Worm (Caenorhabditis elegans) whole organism, L4/young adult: ENCODE data around the gene cft-1.

ENCODE experiments used
- W03F9.2 ChIP-seq: fragments of 150-350 bp; optimal IDR thresholded peaks from 2 replicates; lab custom pipeline; 2014; ENCODE audit warnings: missing biosample characterization, missing genetic modification characterization
- dao-5 ChIP-seq: sonication (generic microtip); optimal IDR thresholded peaks from 2 replicates; lab custom pipeline; 2016; ENCODE audit warnings: missing genotype, missing genetic modification characterization, moderate library complexity, missing compliant biosample characterization
- him-1 ChIP-seq: sonication (generic microtip); optimal IDR thresholded peaks from 2 replicates; lab custom pipeline; 2016; ENCODE audit warnings: missing genotype, missing genetic modification reagents, missing genetic modification characterization, missing compliant biosample characterization

DNA sequence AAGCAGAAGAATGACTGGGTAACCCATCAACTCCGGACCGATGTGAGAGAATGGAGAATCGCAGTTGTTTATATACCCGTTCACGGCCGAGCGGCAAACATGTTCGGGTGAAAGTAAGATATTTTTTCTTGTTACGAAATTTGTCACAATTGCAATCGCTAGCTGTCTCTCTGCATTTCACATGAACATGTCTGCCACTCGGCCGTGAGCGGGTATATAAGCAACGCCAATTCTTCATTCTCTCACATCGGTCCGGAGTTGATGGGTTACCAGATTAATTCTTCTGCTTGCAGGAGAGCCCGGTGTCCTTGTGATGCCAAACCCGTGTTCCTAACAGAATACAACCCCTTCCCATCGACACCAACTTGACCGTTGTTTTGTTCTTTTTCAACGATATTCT lies 48.4 kb downstream of the cft-1 start:
- TF ChIP-seq him-1 (tag; lab: Kevin White, UChicago), result no peak
- no peak for TF ChIP-seq W03F9.2 (tag; lab: Kevin White, UChicago)
- no peak for TF ChIP-seq dao-5
